Worm (Caenorhabditis elegans) whole organism, early embryonic: ENCODE results near the gene C23G10.1.

ENCODE experiments used
- ama-1 ChIP-seq: fragments of 150-350 bp; optimal IDR thresholded peaks from 2 replicates; lab custom pipeline; 2014
- hmbx-1 ChIP-seq: sonication (generic microtip); optimal IDR thresholded peaks from 2 replicates; lab custom pipeline; 2016; ENCODE audit warnings: mild to moderate bottlenecking, missing genetic modification characterization, missing compliant biosample characterization
- pes-1 ChIP-seq: fragments of 200-800 bp; sonication (Bioruptor generic); IDR thresholded peaks from 2 replicates; pipeline ENCODE4 v1.3.6; 2022; ENCODE audit warnings: missing genetic modification reagents, missing genetic modification characterization, missing compliant biosample characterization
- scrt-1 ChIP-seq: fragments of 200-800 bp; sonication (Bioruptor generic); IDR thresholded peaks from 2 replicates; pipeline ENCODE4 v1.3.6; 2022; ENCODE audit warnings: missing genetic modification characterization, missing compliant biosample characterization
- tra-4 ChIP-seq: sonication (generic microtip); optimal IDR thresholded peaks from 2 replicates; lab custom pipeline; 2017; ENCODE audit warnings: missing genetic modification characterization, missing compliant biosample characterization

DNA sequence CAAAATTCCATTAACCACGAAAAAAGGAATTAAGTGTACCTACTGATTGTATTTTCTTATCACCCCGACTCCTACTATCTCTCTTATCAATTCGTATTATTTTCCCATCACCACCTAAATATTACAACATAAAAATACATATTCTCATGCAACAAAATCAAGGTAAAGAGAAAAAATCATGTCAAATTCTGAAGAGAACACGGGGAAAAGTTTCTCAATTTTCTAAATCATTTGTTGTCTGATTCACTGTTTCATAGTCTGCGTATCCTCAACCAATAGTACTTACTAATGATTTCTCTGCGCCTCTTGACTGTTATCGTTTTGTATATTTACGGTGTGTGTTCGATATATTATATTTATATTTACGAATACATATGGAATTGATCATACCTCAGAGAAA is 22.8 kb downstream of the C23G10.1 start:
- TF ChIP-seq pes-1 (GFP tag; lab: Robert Waterston, UW) (no peak), hmbx-1 (tag; lab: Kevin White, UChicago) (no peak), tra-4 (tag; lab: Kevin White, UChicago) (no peak), ama-1 (lab: Kevin White, UChicago) (no peak), scrt-1 (GFP tag; lab: Robert Waterston, UW) (no peak)
